Fruit fly (Drosophila melanogaster): ENCODE results near the gene Dysb.
A peak's percentile ranks its signal among the peaks of the same experiment; 100 is the strongest.

- no peak for TF ChIP-seq knrl (GFP tag; IDR thresholded peaks at IDR 0.05; ENCODE audit: partially characterized antibody)
- no peak for TF ChIP-seq amos (GFP tag; IDR thresholded peaks at IDR 0.05; ENCODE audit: partially characterized antibody)
- peak; percentile 42 for TF ChIP-seq pzg (GFP tag; optimal IDR thresholded peaks at IDR 0.05)
- TF ChIP-seq Hr78 (GFP tag; optimal IDR thresholded peaks at IDR 0.05), result no peak
- TF ChIP-seq gce (GFP tag; IDR thresholded peaks at IDR 0.05), result no peak
- peak; percentile 61 for TF ChIP-seq CG31441 (GFP tag; IDR thresholded peaks at IDR 0.05)
- TF ChIP-seq Dbx (GFP tag; IDR thresholded peaks at IDR 0.05), result 0 out of 3 replicates have a peak, but pooled peaks have one; percentile 41
- TF ChIP-seq fu2 (GFP tag; optimal IDR thresholded peaks at IDR 0.05), result no peak
- no peak for TF ChIP-seq gsb (GFP tag; IDR thresholded peaks at IDR 0.05)
- TF ChIP-seq Fer1 (GFP tag; optimal IDR thresholded peaks at IDR 0.05), result peak; percentile 39
- no peak for TF ChIP-seq cas (GFP tag; IDR thresholded peaks at IDR 0.05)
Measured at dm6 chr3L:18869035-18869826, 1.7 kb downstream of the Dysb start, which contains the start of gene Grx1.
